Fruit fly (Drosophila melanogaster) whole organism, embryonic: Measurements from ENCODE around the gene bark.

Experiments used
- Atf6 ChIP-seq: fragments of 200-800 bp; sonication (Bioruptor generic); IDR thresholded peaks from 2 replicates; pipeline ENCODE4 v1.3.6; 2022; ENCODE audit warnings: missing biosample characterization, missing genetic modification characterization
- CG11247 ChIP-seq: fragments of 200-800 bp; sonication (Bioruptor generic); IDR thresholded peaks from 2 replicates; pipeline ENCODE4 v1.3.6; 2022; ENCODE audit warnings: missing biosample characterization, missing genetic modification characterization
- CG14050 ChIP-seq: fragments of 200-800 bp; sonication (Bioruptor generic); IDR thresholded peaks from 3 replicates; pipeline ENCODE4 v1.3.6; 2022; ENCODE audit warnings: missing biosample characterization, missing genetic modification characterization
- CG17359 ChIP-seq: fragments of 200-800 bp; sonication (Bioruptor generic); optimal IDR thresholded peaks from 3 replicates; lab custom pipeline; 2018; ENCODE audit warnings: missing biosample characterization, mild to moderate bottlenecking, missing genetic modification characterization, moderate library complexity
- CG1792 ChIP-seq: fragments of 200-800 bp; sonication (Bioruptor generic); optimal IDR thresholded peaks from 2 replicates; lab custom pipeline; 2016; ENCODE audit warnings: missing biosample characterization, missing genetic modification characterization
- CG18476 ChIP-seq: fragments of 200-800 bp; sonication (Bioruptor generic); optimal IDR thresholded peaks from 2 replicates; lab custom pipeline; 2016; ENCODE audit warnings: missing biosample characterization, mild to moderate bottlenecking, missing genetic modification characterization
- CG2129 ChIP-seq: fragments of 200-800 bp; sonication (Bioruptor generic); IDR thresholded peaks from 2 replicates; pipeline ENCODE4 v1.3.6; 2022; ENCODE audit warnings: missing biosample characterization, missing genetic modification characterization; ENCODE audit not compliant: partially characterized antibody
- CG2712 ChIP-seq: fragments of 200-800 bp; optimal IDR thresholded peaks from 3 replicates; lab custom pipeline; 2019; ENCODE audit warnings: missing biosample characterization, mild to moderate bottlenecking, missing genetic modification characterization, moderate library complexity
- CG31224 ChIP-seq: fragments of 200-800 bp; sonication (Bioruptor generic); IDR thresholded peaks from 2 replicates; pipeline ENCODE4 v1.3.6; 2022; ENCODE audit warnings: missing biosample characterization, missing genetic modification characterization
- CG31388 ChIP-seq: fragments of 200-800 bp; sonication (Bioruptor generic); optimal IDR thresholded peaks from 2 replicates; lab custom pipeline; 2016; ENCODE audit warnings: missing biosample characterization, missing genetic modification characterization
- CG4282 ChIP-seq: fragments of 200-800 bp; sonication (Bioruptor generic); optimal IDR thresholded peaks from 2 replicates; lab custom pipeline; 2016; ENCODE audit warnings: missing biosample characterization, missing genetic modification characterization
- CG6654 ChIP-seq: fragments of 200-800 bp; sonication (Bioruptor generic); optimal IDR thresholded peaks from 2 replicates; lab custom pipeline; 2017; ENCODE audit warnings: missing biosample characterization, mild to moderate bottlenecking, missing genetic modification characterization
- CG7372 ChIP-seq: fragments of 200-800 bp; sonication (Bioruptor generic); IDR thresholded peaks from 2 replicates; pipeline ENCODE4 v1.3.6; 2022; ENCODE audit warnings: missing biosample characterization, missing genetic modification characterization
- CG8281 ChIP-seq: fragments of 200-800 bp; sonication (Bioruptor generic); optimal IDR thresholded peaks from 2 replicates; lab custom pipeline; 2018; ENCODE audit warnings: missing biosample characterization, mild to moderate bottlenecking, missing genetic modification characterization, moderate library complexity
- CG9817 ChIP-seq: fragments of 200-800 bp; sonication (Bioruptor generic); optimal IDR thresholded peaks from 2 replicates; lab custom pipeline; 2018; ENCODE audit warnings: missing biosample characterization, mild to moderate bottlenecking, missing genetic modification characterization, moderate library complexity
- CkIIα-i1 ChIP-seq: fragments of 200-800 bp; sonication (Bioruptor generic); IDR thresholded peaks from 2 replicates; pipeline ENCODE4 v1.3.6; 2022; ENCODE audit warnings: missing biosample characterization, missing genetic modification characterization
- Dip2 ChIP-seq: fragments of 200-800 bp; sonication (Bioruptor generic); IDR thresholded peaks from 2 replicates; pipeline ENCODE4 v1.3.6; 2022; ENCODE audit warnings: missing biosample characterization, missing genetic modification characterization
- Doc3 ChIP-seq: fragments of 200-800 bp; sonication (Bioruptor generic); IDR thresholded peaks from 3 replicates; pipeline ENCODE4 v1.3.6; 2022; ENCODE audit warnings: missing biosample characterization, missing genetic modification characterization; ENCODE audit not compliant: partially characterized antibody
- GATAe ChIP-seq: fragments of 200-800 bp; sonication (Bioruptor generic); conservative IDR thresholded peaks from 2 replicates; pipeline ENCODE4 v1.3.6; 2022; ENCODE audit warnings: missing biosample characterization, missing genetic modification characterization
- HmgD ChIP-seq: fragments of 200-800 bp; sonication (Bioruptor generic); optimal IDR thresholded peaks from 3 replicates; lab custom pipeline; 2016; ENCODE audit warnings: missing biosample characterization, missing genetic modification characterization
- Jarid2 ChIP-seq: fragments of 200-800 bp; sonication (Bioruptor generic); optimal IDR thresholded peaks from 3 replicates; lab custom pipeline; 2017; ENCODE audit warnings: mild to moderate bottlenecking, missing biosample characterization, missing genetic modification reagents, missing genetic modification characterization
- Lpt ChIP-seq: fragments of >200 bp; optimal IDR thresholded peaks from 2 replicates; lab custom pipeline; 2018; ENCODE audit warnings: missing biosample characterization, missing genetic modification characterization
- Max ChIP-seq: fragments of 200-800 bp; sonication (Bioruptor generic); optimal IDR thresholded peaks from 2 replicates; lab custom pipeline; 2016; ENCODE audit warnings: missing biosample characterization, mild to moderate bottlenecking, missing genetic modification characterization
- Meics ChIP-seq: fragments of 200-800 bp; sonication (Bioruptor generic); optimal IDR thresholded peaks from 2 replicates; lab custom pipeline; 2017; ENCODE audit warnings: missing biosample characterization, mild to moderate bottlenecking, missing genetic modification characterization
- Mes4 ChIP-seq: fragments of 200-800 bp; sonication (Bioruptor generic); optimal IDR thresholded peaks from 2 replicates; lab custom pipeline; 2016; ENCODE audit warnings: missing biosample characterization, missing genetic modification characterization
- Mrtf ChIP-seq: fragments of 200-800 bp; sonication (Bioruptor generic); IDR thresholded peaks from 3 replicates; pipeline ENCODE4 v1.3.6; 2022; ENCODE audit warnings: missing biosample characterization, missing genetic modification characterization
- Nf-YB ChIP-seq: fragments of 200-800 bp; sonication (Bioruptor generic); optimal IDR thresholded peaks from 3 replicates; lab custom pipeline; 2019; ENCODE audit warnings: missing biosample characterization, mild to moderate bottlenecking, missing genetic modification characterization, moderate library complexity
- Opbp ChIP-seq: fragments of 200-800 bp; sonication (Bioruptor generic); IDR thresholded peaks from 3 replicates; pipeline ENCODE4 v1.3.6; 2022; ENCODE audit warnings: missing biosample characterization, missing genetic modification characterization; ENCODE audit not compliant: partially characterized antibody
- Sin3A ChIP-seq: fragments of >200 bp; optimal IDR thresholded peaks from 2 replicates; lab custom pipeline; 2018
- Sox100B ChIP-seq: fragments of 200-800 bp; sonication (Bioruptor generic); optimal IDR thresholded peaks from 3 replicates; lab custom pipeline; 2018; ENCODE audit warnings: missing biosample characterization, mild to moderate bottlenecking, missing genetic modification characterization
- Spps ChIP-seq: fragments of 200-800 bp; sonication (Bioruptor generic); optimal IDR thresholded peaks from 2 replicates; lab custom pipeline; 2018; ENCODE audit warnings: missing biosample characterization, mild to moderate bottlenecking, missing genetic modification characterization
- Tbp ChIP-seq: fragments of >200 bp; optimal IDR thresholded peaks from 2 replicates; lab custom pipeline; 2018; ENCODE audit warnings: missing biosample characterization, missing genetic modification characterization
- btn ChIP-seq: fragments of 200-800 bp; sonication (Bioruptor generic); optimal IDR thresholded peaks from 2 replicates; lab custom pipeline; 2016; ENCODE audit warnings: missing biosample characterization, missing genetic modification characterization
- cad ChIP-seq: fragments of >200 bp; optimal IDR thresholded peaks from 2 replicates; lab custom pipeline; 2017; ENCODE audit warnings: missing biosample characterization, missing genetic modification characterization
- caup ChIP-seq: fragments of 200-800 bp; sonication (Bioruptor generic); optimal IDR thresholded peaks from 3 replicates; lab custom pipeline; 2017; ENCODE audit warnings: missing biosample characterization, mild to moderate bottlenecking, missing genetic modification characterization, moderate library complexity; ENCODE audit not compliant: severe bottlenecking
- chm ChIP-seq: fragments of 200-800 bp; sonication (Bioruptor generic); IDR thresholded peaks from 2 replicates; pipeline ENCODE4 v1.3.6; 2022; ENCODE audit warnings: missing biosample characterization, missing genetic modification characterization
- cwo ChIP-seq: fragments of 200-800 bp; sonication (Bioruptor generic); optimal IDR thresholded peaks from 3 replicates; lab custom pipeline; 2017; ENCODE audit warnings: missing biosample characterization, missing genetic modification characterization, mild to moderate bottlenecking, moderate library complexity, missing genetic modification reagents
- dysf ChIP-seq: fragments of 200-800 bp; sonication (Bioruptor generic); IDR thresholded peaks from 3 replicates; pipeline ENCODE4 v1.3.6; 2022; ENCODE audit warnings: missing biosample characterization, missing genetic modification characterization
- gce ChIP-seq: fragments of 200-800 bp; sonication (Bioruptor generic); IDR thresholded peaks from 3 replicates; pipeline ENCODE4 v1.3.6; 2022; ENCODE audit warnings: missing biosample characterization, missing genetic modification characterization
- lbe ChIP-seq: fragments of 200-800 bp; sonication (Bioruptor generic); optimal IDR thresholded peaks from 2 replicates; lab custom pipeline; 2016; ENCODE audit warnings: missing biosample characterization, mild to moderate bottlenecking, missing genetic modification characterization
- lilli ChIP-seq: fragments of 200-800 bp; sonication (Bioruptor generic); optimal IDR thresholded peaks from 3 replicates; lab custom pipeline; 2016; ENCODE audit warnings: missing biosample characterization, missing genetic modification characterization
- oc ChIP-seq: fragments of 200-800 bp; sonication (Bioruptor generic); optimal IDR thresholded peaks from 2 replicates; lab custom pipeline; 2018; ENCODE audit warnings: missing biosample characterization, mild to moderate bottlenecking, missing genetic modification characterization, moderate library complexity
- pros ChIP-seq: fragments of 200-800 bp; sonication (Bioruptor generic); optimal IDR thresholded peaks from 3 replicates; lab custom pipeline; 2019; ENCODE audit warnings: missing biosample characterization, mild to moderate bottlenecking, missing genetic modification characterization, moderate library complexity
- ranshi ChIP-seq: fragments of 200-800 bp; sonication (Bioruptor generic); IDR thresholded peaks from 2 replicates; pipeline ENCODE4 v1.3.6; 2022; ENCODE audit warnings: missing biosample characterization, missing genetic modification characterization
- seq ChIP-seq: fragments of 200-800 bp; sonication (Bioruptor generic); IDR thresholded peaks from 2 replicates; pipeline ENCODE4 v1.3.6; 2022; ENCODE audit warnings: missing biosample characterization, missing genetic modification characterization
- shn ChIP-seq: fragments of 200-800 bp; sonication (Bioruptor generic); optimal IDR thresholded peaks from 3 replicates; lab custom pipeline; 2016; ENCODE audit warnings: missing biosample characterization, missing genetic modification characterization
- slou ChIP-seq: fragments of 200-800 bp; sonication (Bioruptor generic); optimal IDR thresholded peaks from 3 replicates; lab custom pipeline; 2016; ENCODE audit warnings: missing biosample characterization, missing genetic modification characterization
- tap ChIP-seq: fragments of 200-800 bp; optimal IDR thresholded peaks from 3 replicates; lab custom pipeline; 2019; ENCODE audit warnings: missing biosample characterization, mild to moderate bottlenecking, missing genetic modification characterization, moderate library complexity
- tgo ChIP-seq: fragments of 200-800 bp; sonication (Bioruptor generic); IDR thresholded peaks from 3 replicates; pipeline ENCODE4 v1.3.6; 2022; ENCODE audit warnings: missing biosample characterization, missing genetic modification characterization
- ttk ChIP-seq: fragments of 200-800 bp; sonication (Bioruptor generic); IDR thresholded peaks from 2 replicates; pipeline ENCODE4 v2.1.2; 2022; ENCODE audit warnings: missing biosample characterization, missing genetic modification characterization
- usp ChIP-seq: fragments of >200 bp; optimal IDR thresholded peaks from 2 replicates; lab custom pipeline; 2017; ENCODE audit warnings: missing biosample characterization, missing genetic modification characterization
- vvl ChIP-seq: fragments of 200-800 bp; sonication (Bioruptor generic); IDR thresholded peaks from 2 replicates; pipeline ENCODE4 v1.3.6; 2022; ENCODE audit warnings: missing biosample characterization, missing genetic modification characterization
- zen2 ChIP-seq: fragments of 200-800 bp; sonication (Bioruptor generic); IDR thresholded peaks from 3 replicates; pipeline ENCODE4 v1.3.6; 2022; ENCODE audit warnings: missing biosample characterization, missing genetic modification characterization; ENCODE audit not compliant: partially characterized antibody

bark gene

dm6 chr2L:3825413-3825812, 38.4 kb downstream of the bark start, which contains the start of gene slp1 (continued):
- TF ChIP-seq CG11247: no peak
- TF ChIP-seq Spps (tag; lab: Kevin White, UChicago): no peak
- TF ChIP-seq Opbp (GFP tag; lab: Robert Waterston, UW): peak; percentile 55; the same call in 2 of the 3 replicates
- no peak for TF ChIP-seq cwo
- no peak for TF ChIP-seq tap (tag; lab: Kevin White, UChicago)
- no peak for TF ChIP-seq Atf6
- no peak for TF ChIP-seq lbe (GFP tag; lab: Kevin White, UChicago)
- TF ChIP-seq CG4282 (GFP tag; lab: Kevin White, UChicago): no peak
- no peak for TF ChIP-seq CG31224
- peak; percentile 97 for TF ChIP-seq Nf-YB (GFP tag; lab: Kevin White, UChicago)
- TF ChIP-seq CG17359 (tag; lab: Kevin White, UChicago): no peak
- TF ChIP-seq Tbp (GFP tag; lab: Kevin White, UChicago): peak; percentile 98
- no peak for TF ChIP-seq usp (GFP tag; lab: Kevin White, UChicago)
- no peak for TF ChIP-seq GATAe (GFP tag; lab: Robert Waterston, UW)
- TF ChIP-seq Mrtf (GFP tag; lab: Robert Waterston, UW): no peak
- no peak for TF ChIP-seq CG6654 (GFP tag; lab: Kevin White, UChicago)
- no peak for TF ChIP-seq CG1792 (GFP tag; lab: Kevin White, UChicago)
- no peak for TF ChIP-seq Lpt (GFP tag; lab: Kevin White, UChicago)
- no peak for TF ChIP-seq vvl
- peak; percentile 12; the same call in 1 of the 2 replicates for TF ChIP-seq chm
- TF ChIP-seq Doc3: no peak
- TF ChIP-seq oc (tag; lab: Kevin White, UChicago): peak; percentile 80
- TF ChIP-seq Meics: no peak
- no peak for TF ChIP-seq Dip2
- no peak for TF ChIP-seq CG14050 (GFP tag; lab: Robert Waterston, UW)
- TF ChIP-seq CG7372 (GFP tag; lab: Robert Waterston, UW): no peak
- TF ChIP-seq seq: peak; percentile 93
- no peak for TF ChIP-seq Max (GFP tag; lab: Kevin White, UChicago)
- peak; percentile 94 for TF ChIP-seq Jarid2 (GFP tag; lab: Kevin White, UChicago)
- TF ChIP-seq CG31388 (GFP tag; lab: Kevin White, UChicago): no peak
- TF ChIP-seq caup (GFP tag; lab: Kevin White, UChicago): no peak
- no peak for TF ChIP-seq CG9817
- TF ChIP-seq CG2712 (tag; lab: Kevin White, UChicago): no peak
- no peak for TF ChIP-seq Sin3A (lab: Kevin White, UChicago)
- TF ChIP-seq zen2 (GFP tag; lab: Robert Waterston, UW): no peak
- no peak for TF ChIP-seq Mes4 (GFP tag; lab: Kevin White, UChicago)
- TF ChIP-seq Sox100B (GFP tag; lab: Kevin White, UChicago): no peak
- TF ChIP-seq shn (GFP tag; lab: Kevin White, UChicago): no peak
- no peak for TF ChIP-seq btn
- no peak for TF ChIP-seq slou (GFP tag; lab: Kevin White, UChicago)
- no peak for TF ChIP-seq CG8281 (tag; lab: Kevin White, UChicago)
- TF ChIP-seq gce (GFP tag; lab: Robert Waterston, UW): no peak
- TF ChIP-seq CG2129: no peak
- no peak for TF ChIP-seq CkIIα-i1
- no peak for TF ChIP-seq HmgD (GFP tag; lab: Kevin White, UChicago)
- no peak for TF ChIP-seq tgo (GFP tag; lab: Robert Waterston, UW)
- no peak for TF ChIP-seq CG18476 (GFP tag; lab: Kevin White, UChicago)
- no peak; the same call in 1 of the 2 replicates for TF ChIP-seq ttk (GFP tag; lab: Robert Waterston, UW)
- peak; percentile 67 for TF ChIP-seq pros
- TF ChIP-seq lilli (GFP tag; lab: Kevin White, UChicago): no peak
- no peak for TF ChIP-seq ranshi (GFP tag; lab: Robert Waterston, UW)
- no peak for TF ChIP-seq dysf (GFP tag; lab: Robert Waterston, UW)
- TF ChIP-seq cad: peak; percentile 36
